Fruit fly (Drosophila melanogaster): ENCODE data around the gene Pgant6.

The Pgant6 gene

DNA sequence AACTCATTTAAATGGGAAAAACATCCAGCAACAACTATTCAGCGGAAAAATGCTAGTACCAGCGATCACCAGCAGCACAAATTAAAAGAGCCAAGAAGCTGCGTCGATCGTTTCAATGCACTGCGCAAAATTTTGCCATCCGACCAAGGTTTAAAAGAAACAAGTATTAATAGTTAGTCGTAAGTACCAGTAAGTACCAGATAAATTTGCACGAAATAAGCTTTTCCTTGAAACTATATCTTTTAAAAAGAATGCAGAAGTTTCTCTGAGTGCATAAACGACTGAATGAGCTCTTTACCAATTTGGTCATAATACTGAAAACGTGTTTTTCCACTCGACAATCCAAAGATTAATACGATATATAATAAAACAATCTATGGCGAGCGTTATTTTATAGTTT, 48.8 kb upstream of the Pgant6 start (continued):
- TF ChIP-seq NfI (GFP tag; optimal IDR thresholded peaks at IDR 0.05) (peak; percentile 82), ftz-f1 (GFP tag; optimal IDR thresholded peaks at IDR 0.05) (no peak), CG30431 (GFP tag; optimal IDR thresholded peaks at IDR 0.05) (peak; percentile 44), CG1602 (GFP tag; optimal IDR thresholded peaks at IDR 0.05) (peak; percentile 58), CG5245 (GFP tag; optimal IDR thresholded peaks at IDR 0.05) (peak; percentile 61), ap (GFP tag; IDR thresholded peaks at IDR 0.05) (peak; percentile 52), CG9797 (GFP tag; optimal IDR thresholded peaks at IDR 0.05) (no peak), al (GFP tag; IDR thresholded peaks at IDR 0.05) (peak; percentile 78), CG7745 (tag; optimal IDR thresholded peaks at IDR 0.05) (no peak), CG12071 (GFP tag; optimal IDR thresholded peaks at IDR 0.05) (peak; percentile 62), HLHmδ (GFP tag; optimal IDR thresholded peaks at IDR 0.05) (no peak), CG34376 (GFP tag; optimal IDR thresholded peaks at IDR 0.05) (no peak), Hr3 (GFP tag; optimal IDR thresholded peaks at IDR 0.05) (peak; percentile 48), Camta (GFP tag; optimal IDR thresholded peaks at IDR 0.05) (peak; percentile 56), bsh (GFP tag; optimal IDR thresholded peaks at IDR 0.05) (peak in 1 of 2 experiments; percentile 65), CG1647 (GFP tag; optimal IDR thresholded peaks at IDR 0.05) (peak; percentile 74), CG16779 (GFP tag; IDR thresholded peaks at IDR 0.05) (no peak), vfl (GFP tag; optimal IDR thresholded peaks at IDR 0.05) (peak; percentile 34), crol (GFP tag; IDR thresholded peaks at IDR 0.05) (no peak), CG10366 (GFP tag; IDR thresholded peaks at IDR 0.05) (peak; percentile 73), Dref (GFP tag; IDR thresholded peaks at IDR 0.05) (no peak), bowl (GFP tag; IDR thresholded peaks at IDR 0.05) (peak; percentile 43; the same call in 1 of the 2 replicates), mirr (GFP tag; optimal IDR thresholded peaks at IDR 0.05) (no peak), peb (GFP tag; IDR thresholded peaks at IDR 0.05) (no peak), Elba2 (GFP tag; optimal IDR thresholded peaks at IDR 0.05) (no peak), CG16815 (GFP tag; optimal IDR thresholded peaks at IDR 0.05) (peak; percentile 30), CG10267 (tag; optimal IDR thresholded peaks at IDR 0.05) (peak; percentile 42), CG9609 (GFP tag; optimal IDR thresholded peaks at IDR 0.05) (peak; percentile 70), knrl (GFP tag; IDR thresholded peaks at IDR 0.05; ENCODE audit: partially characterized antibody) (no peak), ERR (GFP tag; optimal IDR thresholded peaks at IDR 0.05) (peak; percentile 7), CG13287 (GFP tag; IDR thresholded peaks at IDR 0.05; ENCODE audit: partially characterized antibody) (no peak), CG3281 (GFP tag; optimal IDR thresholded peaks at IDR 0.05) (peak; percentile 73), CG15601 (tag; optimal IDR thresholded peaks at IDR 0.05) (no peak), Sox102F (GFP tag; optimal IDR thresholded peaks at IDR 0.05) (peak; percentile 81), br (optimal IDR thresholded peaks at IDR 0.05) (no peak), Fer1 (GFP tag; optimal IDR thresholded peaks at IDR 0.05) (peak; percentile 61), CG12236 (GFP tag; optimal IDR thresholded peaks at IDR 0.05) (no peak), crc (GFP tag; optimal IDR thresholded peaks at IDR 0.05) (peak; percentile 55), CG18476 (GFP tag; optimal IDR thresholded peaks at IDR 0.05) (peak; percentile 49), Poxn (GFP tag; IDR thresholded peaks at IDR 0.05) (peak; percentile 53; the same call in 1 of the 2 replicates), CG12299 (tag; optimal IDR thresholded peaks at IDR 0.05) (peak; percentile 24), Dip2 (GFP tag; IDR thresholded peaks at IDR 0.05) (no peak), CG11504 (tag; optimal IDR thresholded peaks at IDR 0.05) (peak; percentile 79), vnd (GFP tag; IDR thresholded peaks at IDR 0.05; ENCODE audit: partially characterized antibody) (no peak), Doc2 (GFP tag; IDR thresholded peaks at IDR 0.05) (no peak), toy (GFP tag; IDR thresholded peaks at IDR 0.05) (peak; percentile 37; the same call in 1 of the 2 replicates), klu (GFP tag; IDR thresholded peaks at IDR 0.05) (peak; percentile 68), CG10431 (GFP tag; optimal IDR thresholded peaks at IDR 0.05) (no peak), Opbp (GFP tag; IDR thresholded peaks at IDR 0.05; ENCODE audit: partially characterized antibody) (no peak), CG3065 (GFP tag; optimal IDR thresholded peaks at IDR 0.05) (no peak), CG4328 (GFP tag; optimal IDR thresholded peaks at IDR 0.05) (no peak), CG8924 (tag; optimal IDR thresholded peaks at IDR 0.05) (peak; percentile 40)

Data from whole organism, embryonic.